Fruit fly (Drosophila melanogaster) whole organism, prepupa: ENCODE data around the gene CG14442.

Experiments
- Blimp-1 ChIP-seq: fragments of 200-800 bp; sonication (Bioruptor generic); optimal IDR thresholded peaks from 3 replicates; lab custom pipeline; 2017; ENCODE audit warnings: missing biosample characterization, missing genetic modification characterization, mild to moderate bottlenecking, moderate library complexity, missing genetic modification reagents
- CG10669 ChIP-seq: fragments of 200-800 bp; sonication (Bioruptor generic); optimal IDR thresholded peaks from 3 replicates; lab custom pipeline; 2018; ENCODE audit warnings: missing biosample characterization, mild to moderate bottlenecking, missing genetic modification characterization, moderate library complexity
- CG11294 ChIP-seq: fragments of 200-800 bp; sonication (Bioruptor generic); IDR thresholded peaks from 2 replicates; pipeline ENCODE4 v1.3.6; 2022; ENCODE audit warnings: missing biosample characterization, missing genetic modification characterization
- CG11762 ChIP-seq: fragments of 200-800 bp; sonication (Bioruptor generic); optimal IDR thresholded peaks from 3 replicates; lab custom pipeline; 2016; ENCODE audit warnings: missing biosample characterization, missing genetic modification characterization; ENCODE audit not compliant: insufficient read depth
- CG15336 ChIP-seq: fragments of 200-800 bp; sonication (Bioruptor generic); IDR thresholded peaks from 2 replicates; pipeline ENCODE4 v1.3.6; 2022; ENCODE audit warnings: missing biosample characterization, missing genetic modification characterization
- CG16779 ChIP-seq: fragments of 200-800 bp; sonication (Bioruptor generic); optimal IDR thresholded peaks from 3 replicates; lab custom pipeline; 2017; ENCODE audit warnings: missing biosample characterization, mild to moderate bottlenecking, missing genetic modification characterization
- CG32006 ChIP-seq: fragments of 200-800 bp; sonication (Bioruptor generic); optimal IDR thresholded peaks from 3 replicates; lab custom pipeline; 2017; ENCODE audit warnings: missing biosample characterization, mild to moderate bottlenecking, missing genetic modification characterization
- CG34406 ChIP-seq: fragments of 200-800 bp; sonication (Bioruptor generic); optimal IDR thresholded peaks from 3 replicates; lab custom pipeline; 2016; ENCODE audit warnings: missing biosample characterization, missing genetic modification characterization
- CG3919 ChIP-seq: fragments of 200-800 bp; sonication (Bioruptor generic); optimal IDR thresholded peaks from 3 replicates; lab custom pipeline; 2016; ENCODE audit warnings: missing biosample characterization, missing genetic modification characterization
- CG6163 ChIP-seq: fragments of 200-800 bp; sonication (Bioruptor generic); IDR thresholded peaks from 3 replicates; pipeline ENCODE4 v1.3.6; 2022; ENCODE audit warnings: missing biosample characterization, missing genetic modification characterization
- CG6276 ChIP-seq: fragments of 200-800 bp; sonication (Bioruptor generic); optimal IDR thresholded peaks from 2 replicates; lab custom pipeline; 2017; ENCODE audit warnings: missing biosample characterization, mild to moderate bottlenecking, missing genetic modification characterization
- CG6808 ChIP-seq: fragments of 200-800 bp; sonication (Bioruptor generic); optimal IDR thresholded peaks from 3 replicates; lab custom pipeline; 2017; ENCODE audit warnings: missing biosample characterization, missing genetic modification characterization, mild to moderate bottlenecking, moderate library complexity, missing genetic modification reagents
- CG7368 ChIP-seq: fragments of 200-800 bp; sonication (Bioruptor generic); optimal IDR thresholded peaks from 3 replicates; lab custom pipeline; 2016; ENCODE audit warnings: missing biosample characterization, missing genetic modification characterization
- CG8319 ChIP-seq: fragments of 200-800 bp; sonication (Bioruptor generic); optimal IDR thresholded peaks from 3 replicates; lab custom pipeline; 2016; ENCODE audit warnings: missing biosample characterization, missing genetic modification characterization
- CG8632 ChIP-seq: fragments of 200-800 bp; sonication (Bioruptor generic); optimal IDR thresholded peaks from 3 replicates; lab custom pipeline; 2016; ENCODE audit warnings: missing biosample characterization, missing genetic modification characterization
- Eip78C ChIP-seq: fragments of 200-800 bp; sonication (Bioruptor generic); peaks from one replicate; lab custom pipeline; 2016; ENCODE audit warnings: missing biosample characterization, missing genetic modification characterization
- Eip93F ChIP-seq: fragments of 200-800 bp; sonication (Bioruptor generic); optimal IDR thresholded peaks from 2 replicates; lab custom pipeline; 2016; ENCODE audit warnings: missing biosample characterization, mild to moderate bottlenecking, missing genetic modification characterization
- Ets21C ChIP-seq: fragments of 200-800 bp; sonication (Bioruptor generic); optimal IDR thresholded peaks from 3 replicates; lab custom pipeline; 2016; ENCODE audit warnings: missing biosample characterization, missing genetic modification characterization
- Gug ChIP-seq: fragments of 200-800 bp; sonication (Bioruptor generic); IDR thresholded peaks from 2 replicates; pipeline ENCODE4 v1.3.6; 2022; ENCODE audit warnings: missing biosample characterization, missing genetic modification characterization
- Hr38 ChIP-seq: sonication (Bioruptor generic); optimal IDR thresholded peaks from 2 replicates; lab custom pipeline; 2016; ENCODE audit warnings: missing biosample characterization, missing genetic modification characterization
- OdsH ChIP-seq: fragments of 200-800 bp; sonication (Bioruptor generic); optimal IDR thresholded peaks from 3 replicates; lab custom pipeline; 2016; ENCODE audit warnings: missing biosample characterization, missing genetic modification characterization
- Smox ChIP-seq: fragments of 200-800 bp; sonication (Bioruptor generic); optimal IDR thresholded peaks from 3 replicates; lab custom pipeline; 2016; ENCODE audit warnings: missing biosample characterization, missing genetic modification characterization
- Sox102F ChIP-seq: fragments of 200-800 bp; sonication (Bioruptor generic); optimal IDR thresholded peaks from 2 replicates; lab custom pipeline; 2016; ENCODE audit warnings: missing biosample characterization, mild to moderate bottlenecking, missing genetic modification characterization
- Sox14 ChIP-seq: fragments of 200-800 bp; sonication (Bioruptor generic); optimal IDR thresholded peaks from 3 replicates; lab custom pipeline; 2016; ENCODE audit warnings: missing biosample characterization, missing genetic modification characterization
- Sox15 ChIP-seq: fragments of 200-800 bp; sonication (Bioruptor generic); optimal IDR thresholded peaks from 3 replicates; lab custom pipeline; 2016; ENCODE audit warnings: missing biosample characterization, missing genetic modification characterization
- achi ChIP-seq: fragments of 200-800 bp; sonication (Bioruptor generic); optimal IDR thresholded peaks from 3 replicates; lab custom pipeline; 2016; ENCODE audit warnings: missing biosample characterization, missing genetic modification characterization
- acj6 ChIP-seq: fragments of 200-800 bp; sonication (Bioruptor generic); optimal IDR thresholded peaks from 3 replicates; lab custom pipeline; 2016; ENCODE audit warnings: missing biosample characterization, missing genetic modification characterization
- esn ChIP-seq: fragments of 200-800 bp; sonication (Bioruptor generic); optimal IDR thresholded peaks from 2 replicates; lab custom pipeline; 2016; ENCODE audit warnings: missing biosample characterization, mild to moderate bottlenecking, missing genetic modification characterization, moderate library complexity
- fd85E ChIP-seq: fragments of 200-800 bp; sonication (Bioruptor generic); optimal IDR thresholded peaks from 3 replicates; lab custom pipeline; 2016; ENCODE audit warnings: missing biosample characterization, missing genetic modification characterization
- fkh ChIP-seq: fragments of 200-800 bp; sonication (Bioruptor generic); optimal IDR thresholded peaks from 3 replicates; lab custom pipeline; 2017; ENCODE audit warnings: missing biosample characterization, mild to moderate bottlenecking, missing genetic modification characterization, moderate library complexity
- lz ChIP-seq: fragments of 200-800 bp; sonication (Bioruptor generic); optimal IDR thresholded peaks from 3 replicates; lab custom pipeline; 2016; ENCODE audit warnings: missing biosample characterization, missing genetic modification characterization
- salr ChIP-seq, 2 experiments: fragments of 200-800 bp; sonication (Bioruptor generic); optimal IDR thresholded peaks; 3 replicates each; lab custom pipeline; 2016 to 2018; ENCODE audit warnings: missing biosample characterization in 2 of 2, missing genetic modification characterization in 2 of 2, mild to moderate bottlenecking in 1 of 2
- spab ChIP-seq: fragments of 200-800 bp; sonication (Bioruptor generic); optimal IDR thresholded peaks from 2 replicates; lab custom pipeline; 2017; ENCODE audit warnings: missing biosample characterization, mild to moderate bottlenecking, missing genetic modification characterization, missing genetic modification reagents
- ss ChIP-seq, 2 experiments: fragments of 200-800 bp; sonication (Bioruptor generic); optimal IDR thresholded peaks; 2 replicates in 1 of 2; 3 replicates in 1 of 2; lab custom pipeline; 2017 to 2018; ENCODE audit warnings: mild to moderate bottlenecking in 2 of 2, missing biosample characterization in 2 of 2, missing genetic modification characterization in 2 of 2, moderate library complexity in 1 of 2
- svp ChIP-seq: fragments of 200-800 bp; sonication (Bioruptor generic); peaks from one replicate; lab custom pipeline; 2016; ENCODE audit warnings: missing biosample characterization, missing genetic modification characterization
- topi ChIP-seq: fragments of 200-800 bp; sonication (Bioruptor generic); optimal IDR thresholded peaks from 3 replicates; lab custom pipeline; 2016; ENCODE audit warnings: missing biosample characterization, missing genetic modification characterization
- vri ChIP-seq: fragments of 200-800 bp; sonication (Bioruptor generic); optimal IDR thresholded peaks from 3 replicates; lab custom pipeline; 2016; ENCODE audit warnings: missing biosample characterization, mild to moderate bottlenecking, missing genetic modification characterization

The CG14442 gene

dm6 chrX:6711295-6711694 lies 16.5 kb upstream of the CG14442 start (continued):
- TF ChIP-seq Sox102F (peak; percentile 64), CG3919 (GFP tag; lab: Kevin White, UChicago) (peak; percentile 84), Eip78C (GFP tag; lab: Kevin White, UChicago) (peak; percentile 94), vri (peak; percentile 60), acj6 (GFP tag; lab: Kevin White, UChicago) (peak; percentile 79), Sox15 (GFP tag; lab: Kevin White, UChicago) (peak; percentile 31), Gug (GFP tag; lab: Robert Waterston, UW) (peak; percentile 88), CG15336 (GFP tag; lab: Robert Waterston, UW) (peak; percentile 95), CG8632 (GFP tag; lab: Kevin White, UChicago) (peak; percentile 60), ss (GFP tag; optimal IDR thresholded peaks at IDR 0.05; lab: Kevin White, UChicago) (peak; percentile 70 to 76), CG7368 (peak; percentile 78), fd85E (GFP tag; lab: Kevin White, UChicago) (no peak), Ets21C (peak; percentile 38), lz (peak; percentile 73), CG34406 (peak; percentile 62), Sox14 (peak; percentile 86), topi (GFP tag; lab: Kevin White, UChicago) (peak; percentile 65), Hr38 (GFP tag; lab: Kevin White, UChicago) (no peak), CG6276 (GFP tag; lab: Kevin White, UChicago) (peak; percentile 95), esn (peak; percentile 73)

- no peak for TF ChIP-seq acj6 (GFP tag; lab: Kevin White, UChicago)
- no peak for TF ChIP-seq achi
- TF ChIP-seq Eip93F = no peak
- TF ChIP-seq Eip78C (GFP tag; lab: Kevin White, UChicago) = peak; percentile 43
- no peak for TF ChIP-seq spab (GFP tag; lab: Kevin White, UChicago)
- no peak for TF ChIP-seq CG15336 (GFP tag; lab: Robert Waterston, UW)
- TF ChIP-seq Smox = no peak
- no peak for TF ChIP-seq CG8319 (GFP tag; lab: Kevin White, UChicago)
- no peak for TF ChIP-seq vri
- no peak for TF ChIP-seq CG10669
- peak; percentile 51 for TF ChIP-seq fkh (GFP tag; lab: Kevin White, UChicago)
These were observed 15.9 kb upstream of the CG14442 start for dm6 chrX:6710665-6711064.

DNA sequence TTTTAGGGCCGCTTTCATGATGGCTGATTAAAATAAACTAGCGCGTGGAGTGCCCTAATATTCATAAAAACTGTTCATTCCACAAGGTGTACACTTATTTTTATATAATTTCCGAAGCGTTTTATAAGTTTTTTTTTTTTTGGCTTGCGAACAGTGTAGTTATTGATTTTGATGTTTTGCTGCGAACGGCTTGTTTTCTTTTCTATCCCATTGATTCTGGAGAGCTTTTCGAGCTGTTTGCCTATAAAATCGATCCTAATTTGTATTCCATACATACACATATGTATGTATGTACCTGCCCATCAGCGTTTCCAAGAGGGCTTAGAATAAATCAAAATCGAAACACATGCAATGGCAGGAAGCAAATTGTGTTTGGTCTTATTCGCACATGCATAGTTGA lies 15.5 kb upstream of the CG14442 start:
- TF ChIP-seq lz (no peak), salr (GFP tag; optimal IDR thresholded peaks at IDR 0.05; lab: Kevin White, UChicago) (no peak), svp (GFP tag; lab: Kevin White, UChicago) (peak; percentile 10), Blimp-1 (GFP tag; lab: Kevin White, UChicago) (no peak), OdsH (no peak), fd85E (GFP tag; lab: Kevin White, UChicago) (no peak)

DNA sequence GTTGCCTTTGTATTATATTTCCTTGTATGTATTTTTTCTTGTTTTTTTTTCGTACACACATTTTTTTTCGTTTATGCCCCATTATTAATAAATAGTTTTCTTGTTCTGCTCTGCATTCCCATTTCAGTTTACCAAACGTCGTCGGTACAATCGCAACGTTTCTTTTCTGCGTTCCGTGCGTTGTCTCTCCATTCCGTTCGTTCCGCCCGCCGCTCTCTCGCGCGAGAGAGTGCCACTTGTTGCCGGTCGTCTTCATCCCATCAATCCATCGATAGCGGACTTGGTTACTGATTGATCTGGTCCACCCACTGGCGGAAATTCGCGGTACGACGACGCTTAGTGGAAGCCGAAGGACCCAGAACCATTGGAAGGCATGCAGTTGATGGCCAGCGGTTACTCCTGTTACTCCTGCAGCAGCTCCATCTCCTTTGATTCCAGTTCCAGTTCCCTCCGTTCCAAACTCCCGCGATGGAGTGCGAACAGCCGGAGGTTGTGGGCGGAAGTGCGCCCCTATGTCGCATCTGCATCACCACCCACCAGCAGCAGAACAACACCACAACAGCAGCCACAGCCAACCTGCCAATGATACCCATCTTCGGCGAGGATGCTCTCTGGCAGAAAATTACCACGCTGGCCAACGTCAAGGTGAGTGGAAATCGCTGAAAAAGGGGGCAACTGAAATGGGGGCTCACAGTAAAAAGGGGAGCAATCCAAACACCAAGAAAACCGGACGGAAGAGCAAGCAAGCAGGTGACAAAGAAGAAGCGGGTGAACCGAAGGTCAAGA lies 14.6 kb upstream of the CG14442 start:
- no peak for TF ChIP-seq achi
- no peak for TF ChIP-seq Gug (GFP tag; lab: Robert Waterston, UW)
- no peak for TF ChIP-seq Eip93F
- peak; percentile 97 for TF ChIP-seq CG6808
- TF ChIP-seq, all 60 proteins: peak for 1

dm6 chrX:6708580-6709199 lies 13.9 kb upstream of the CG14442 start:
- TF ChIP-seq CG6163 (no peak), CG6276 (GFP tag; lab: Kevin White, UChicago) (peak; percentile 14), Eip78C (GFP tag; lab: Kevin White, UChicago) (peak; percentile 43), fkh (GFP tag; lab: Kevin White, UChicago) (peak; percentile 81), Gug (GFP tag; lab: Robert Waterston, UW) (no peak), Ets21C (no peak), CG16779 (peak; percentile 30), Eip93F (no peak), CG11762 (GFP tag; lab: Kevin White, UChicago) (no peak), CG32006 (GFP tag; lab: Kevin White, UChicago) (peak; percentile 17), vri (no peak), CG10669 (no peak), CG11294 (no peak)
